Fruit fly (Drosophila melanogaster): ENCODE results near the gene Sec15.
A peak's percentile ranks its signal among the peaks of the same experiment; 100 is the strongest.

- TF ChIP-seq EcR (GFP tag; optimal IDR thresholded peaks at IDR 0.05) (no peak), CG14655 (GFP tag; optimal IDR thresholded peaks at IDR 0.05) (no peak), fd96Ca (GFP tag; IDR thresholded peaks at IDR 0.05) (no peak; the same call in 2 of the 3 replicates), Ets98B (GFP tag; IDR thresholded peaks at IDR 0.05) (peak; percentile 44)
Observed at dm6 chr3R:21118784-21119183, 11.0 kb upstream of the Sec15 start, which contains the start of gene Bdbt.

All from whole organism, pupa.